Fruit fly (Drosophila melanogaster) whole organism, embryonic: ENCODE measurements around the gene Trf5.

Experiments
- Bteb2 ChIP-seq: fragments of 200-800 bp; sonication (Bioruptor generic); optimal IDR thresholded peaks from 2 replicates; lab custom pipeline; 2016; ENCODE audit warnings: missing biosample characterization, missing genetic modification characterization
- CG1024 ChIP-seq: fragments of 200-800 bp; sonication (Bioruptor generic); IDR thresholded peaks from 2 replicates; pipeline ENCODE4 v1.3.6; 2022; ENCODE audit warnings: missing biosample characterization, missing genetic modification characterization
- CG10543 ChIP-seq: fragments of 200-800 bp; sonication (Bioruptor generic); optimal IDR thresholded peaks from 3 replicates; lab custom pipeline; 2017; ENCODE audit warnings: missing biosample characterization, mild to moderate bottlenecking, missing genetic modification characterization, moderate library complexity
- CG11398 ChIP-seq: fragments of 200-800 bp; sonication (Bioruptor generic); optimal IDR thresholded peaks from 2 replicates; lab custom pipeline; 2016; ENCODE audit warnings: missing biosample characterization, missing genetic modification characterization
- CG12219 ChIP-seq: fragments of 200-800 bp; sonication (Bioruptor generic); optimal IDR thresholded peaks from 3 replicates; lab custom pipeline; 2018; ENCODE audit warnings: missing biosample characterization, mild to moderate bottlenecking, missing genetic modification characterization
- CG14050 ChIP-seq: fragments of 200-800 bp; sonication (Bioruptor generic); IDR thresholded peaks from 3 replicates; pipeline ENCODE4 v1.3.6; 2022; ENCODE audit warnings: missing biosample characterization, missing genetic modification characterization
- CG15269 ChIP-seq: fragments of 200-800 bp; sonication (Bioruptor generic); optimal IDR thresholded peaks from 2 replicates; lab custom pipeline; 2018; ENCODE audit warnings: missing biosample characterization, mild to moderate bottlenecking, missing genetic modification characterization, moderate library complexity
- CG1529 ChIP-seq: fragments of 200-800 bp; sonication (Bioruptor generic); optimal IDR thresholded peaks from 3 replicates; lab custom pipeline; 2018; ENCODE audit warnings: missing biosample characterization, missing genetic modification characterization
- CG15514 ChIP-seq: fragments of 200-800 bp; sonication (Bioruptor generic); optimal IDR thresholded peaks from 3 replicates; lab custom pipeline; 2017; ENCODE audit warnings: missing biosample characterization, missing genetic modification characterization, mild to moderate bottlenecking, moderate library complexity, missing genetic modification reagents
- CG17612 ChIP-seq: fragments of 200-800 bp; sonication (Bioruptor generic); IDR thresholded peaks from 2 replicates; pipeline ENCODE4 v1.3.6; 2022; ENCODE audit warnings: missing biosample characterization, missing genetic modification characterization
- CG30020 ChIP-seq: fragments of 200-800 bp; optimal IDR thresholded peaks from 2 replicates; lab custom pipeline; 2019; ENCODE audit warnings: missing biosample characterization, mild to moderate bottlenecking, missing genetic modification characterization, moderate library complexity
- CG30431 ChIP-seq: fragments of 200-800 bp; sonication (Bioruptor generic); optimal IDR thresholded peaks from 2 replicates; lab custom pipeline; 2017; ENCODE audit warnings: missing biosample characterization, missing genetic modification characterization
- CG31388 ChIP-seq: fragments of 200-800 bp; sonication (Bioruptor generic); optimal IDR thresholded peaks from 2 replicates; lab custom pipeline; 2016; ENCODE audit warnings: missing biosample characterization, missing genetic modification characterization
- CG4360 ChIP-seq: fragments of 200-800 bp; sonication (Bioruptor generic); IDR thresholded peaks from 2 replicates; pipeline ENCODE4 v1.3.6; 2022; ENCODE audit warnings: missing biosample characterization, missing genetic modification characterization
- CG4854 ChIP-seq: fragments of 200-800 bp; sonication (Bioruptor generic); optimal IDR thresholded peaks from 2 replicates; lab custom pipeline; 2016; ENCODE audit warnings: missing biosample characterization, missing genetic modification characterization, inconsistent platforms
- CG5245 ChIP-seq: fragments of 200-800 bp; sonication (Bioruptor generic); optimal IDR thresholded peaks from 3 replicates; lab custom pipeline; 2016; ENCODE audit warnings: missing biosample characterization, missing genetic modification characterization
- CG6654 ChIP-seq: fragments of 200-800 bp; sonication (Bioruptor generic); optimal IDR thresholded peaks from 2 replicates; lab custom pipeline; 2017; ENCODE audit warnings: missing biosample characterization, mild to moderate bottlenecking, missing genetic modification characterization
- CG6689 ChIP-seq: fragments of 200-800 bp; sonication (Bioruptor generic); IDR thresholded peaks from 2 replicates; pipeline ENCODE4 v1.3.6; 2022; ENCODE audit warnings: missing biosample characterization, missing genetic modification characterization
- CG6765 ChIP-seq: fragments of 200-800 bp; sonication (Bioruptor generic); optimal IDR thresholded peaks from 3 replicates; lab custom pipeline; 2017; ENCODE audit warnings: missing biosample characterization, mild to moderate bottlenecking, missing genetic modification characterization
- CG8944 ChIP-seq: fragments of 200-800 bp; sonication (Bioruptor generic); optimal IDR thresholded peaks from 3 replicates; lab custom pipeline; 2016; ENCODE audit warnings: missing biosample characterization, missing genetic modification characterization
- CG9817 ChIP-seq: fragments of 200-800 bp; sonication (Bioruptor generic); optimal IDR thresholded peaks from 2 replicates; lab custom pipeline; 2018; ENCODE audit warnings: missing biosample characterization, mild to moderate bottlenecking, missing genetic modification characterization, moderate library complexity
- D19A ChIP-seq: fragments of 200-800 bp; optimal IDR thresholded peaks from 3 replicates; lab custom pipeline; 2019; ENCODE audit warnings: missing biosample characterization, mild to moderate bottlenecking, missing genetic modification characterization, moderate library complexity
- E2f2 ChIP-seq: fragments of 200-800 bp; sonication (Bioruptor generic); IDR thresholded peaks from 2 replicates; pipeline ENCODE4 v1.3.6; 2022; ENCODE audit warnings: missing biosample characterization, missing genetic modification characterization
- HLH3B ChIP-seq: fragments of 200-800 bp; sonication (Bioruptor generic); IDR thresholded peaks from 2 replicates; pipeline ENCODE4 v1.3.6; 2022; ENCODE audit warnings: missing biosample characterization, missing genetic modification characterization
- HLH54F ChIP-seq: fragments of 200-800 bp; sonication (Bioruptor generic); optimal IDR thresholded peaks from 3 replicates; lab custom pipeline; 2016; ENCODE audit warnings: missing biosample characterization, missing genetic modification characterization
- Kr ChIP-seq: fragments of 200-800 bp; sonication (Bioruptor generic); optimal IDR thresholded peaks from 2 replicates; lab custom pipeline; 2017; ENCODE audit warnings: missing biosample characterization, mild to moderate bottlenecking, missing genetic modification characterization
- Ptx1 ChIP-seq: fragments of 200-800 bp; sonication (Bioruptor generic); IDR thresholded peaks from 2 replicates; pipeline ENCODE4 v1.3.6; 2022; ENCODE audit warnings: missing biosample characterization, missing genetic modification characterization
- TFAM ChIP-seq: fragments of 200-800 bp; sonication (Bioruptor generic); optimal IDR thresholded peaks from 2 replicates; lab custom pipeline; 2017; ENCODE audit warnings: missing biosample characterization, missing genetic modification characterization, inconsistent platforms
- Vsx1 ChIP-seq: fragments of 200-800 bp; sonication (Bioruptor generic); optimal IDR thresholded peaks from 2 replicates; lab custom pipeline; 2017; ENCODE audit warnings: missing biosample characterization, mild to moderate bottlenecking, missing genetic modification characterization, missing genetic modification reagents
- bsh ChIP-seq, 2 experiments: fragments of 200-800 bp; sonication (Bioruptor generic); optimal IDR thresholded peaks; 2 replicates each; lab custom pipeline; 2017 to 2018; ENCODE audit warnings: mild to moderate bottlenecking in 2 of 2, missing biosample characterization in 2 of 2, missing genetic modification characterization in 2 of 2, moderate library complexity in 1 of 2
- chinmo ChIP-seq: fragments of 200-800 bp; sonication (Bioruptor generic); IDR thresholded peaks from 4 replicates; pipeline ENCODE4 v1.3.6; 2022; ENCODE audit warnings: missing biosample characterization, missing genetic modification characterization; ENCODE audit not compliant: partially characterized antibody
- ci ChIP-seq: fragments of 200-800 bp; sonication (Bioruptor generic); IDR thresholded peaks from 3 replicates; pipeline ENCODE4 v1.3.6; 2022; ENCODE audit warnings: missing biosample characterization, missing genetic modification characterization
- danr ChIP-seq: fragments of 200-800 bp; sonication (Bioruptor generic); IDR thresholded peaks from 2 replicates; pipeline ENCODE4 v1.3.6; 2022; ENCODE audit warnings: missing biosample characterization, missing genetic modification characterization
- dpn ChIP-seq, 2 experiments: fragments of 200-800 bp; sonication (Bioruptor generic); optimal IDR thresholded peaks; 3 replicates each; lab custom pipeline; 2016; ENCODE audit warnings: missing biosample characterization in 2 of 2, missing genetic modification characterization in 2 of 2
- dysf ChIP-seq: fragments of 200-800 bp; sonication (Bioruptor generic); IDR thresholded peaks from 3 replicates; pipeline ENCODE4 v1.3.6; 2022; ENCODE audit warnings: missing biosample characterization, missing genetic modification characterization
- fd64A ChIP-seq: fragments of 200-800 bp; sonication (Bioruptor generic); optimal IDR thresholded peaks from 3 replicates; lab custom pipeline; 2018; ENCODE audit warnings: missing biosample characterization, mild to moderate bottlenecking, missing genetic modification characterization
- fru ChIP-seq: fragments of >200 bp; optimal IDR thresholded peaks from 2 replicates; lab custom pipeline; 2017
- gcm2 ChIP-seq: fragments of 200-800 bp; sonication (Bioruptor generic); optimal IDR thresholded peaks from 2 replicates; lab custom pipeline; 2016; ENCODE audit warnings: missing biosample characterization, missing genetic modification characterization
- gem ChIP-seq: fragments of 200-800 bp; sonication (Bioruptor generic); optimal IDR thresholded peaks from 2 replicates; lab custom pipeline; 2019; ENCODE audit warnings: missing biosample characterization, mild to moderate bottlenecking, missing genetic modification characterization, moderate library complexity
- gsb ChIP-seq: fragments of 200-800 bp; sonication (Bioruptor generic); IDR thresholded peaks from 2 replicates; pipeline ENCODE4 v1.3.6; 2022; ENCODE audit warnings: missing biosample characterization, missing genetic modification characterization
- jigr1 ChIP-seq: fragments of 200-800 bp; sonication (Bioruptor generic); IDR thresholded peaks from 3 replicates; pipeline ENCODE4 v1.3.6; 2022; ENCODE audit warnings: missing biosample characterization, missing genetic modification characterization
- lola ChIP-seq, 3 experiments: fragments of >200 bp in 2 of 3; fragments of 200-800 bp in 1 of 3; sonication (Bioruptor generic) in 1 of 3; optimal IDR thresholded peaks; 2 replicates each; lab custom pipeline; 2017 to 2019; ENCODE audit warnings: missing biosample characterization in 3 of 3, missing genetic modification characterization in 3 of 3, mild to moderate bottlenecking in 1 of 3, moderate library complexity in 1 of 3
- mirr ChIP-seq: fragments of 200-800 bp; sonication (Bioruptor generic); optimal IDR thresholded peaks from 3 replicates; lab custom pipeline; 2018; ENCODE audit warnings: missing biosample characterization, mild to moderate bottlenecking, missing genetic modification characterization
- pho ChIP-seq: fragments of 200-800 bp; sonication (Bioruptor generic); optimal IDR thresholded peaks from 2 replicates; lab custom pipeline; 2016; ENCODE audit warnings: missing biosample characterization, missing genetic modification characterization
- prd ChIP-seq, 3 experiments: fragments of >200 bp in 2 of 3; fragments of 200-800 bp in 1 of 3; sonication (Bioruptor generic) in 1 of 3; optimal IDR thresholded peaks in 2 of 3; IDR thresholded peaks in 1 of 3; 2 replicates in 2 of 3; 3 replicates in 1 of 3; pipeline versions ENCODE4 v1.3.6 to Lab custom; 2017 to 2022; ENCODE audit warnings: missing biosample characterization in 1 of 3, missing genetic modification characterization in 1 of 3
- shn ChIP-seq: fragments of 200-800 bp; sonication (Bioruptor generic); optimal IDR thresholded peaks from 3 replicates; lab custom pipeline; 2016; ENCODE audit warnings: missing biosample characterization, missing genetic modification characterization
- sisA ChIP-seq: fragments of 200-800 bp; sonication (Bioruptor generic); IDR thresholded peaks from 2 replicates; pipeline ENCODE4 v1.3.6; 2022; ENCODE audit warnings: missing biosample characterization, missing genetic modification characterization
- sqz ChIP-seq: fragments of 200-800 bp; sonication (Bioruptor generic); optimal IDR thresholded peaks from 3 replicates; lab custom pipeline; 2018; ENCODE audit warnings: missing biosample characterization, mild to moderate bottlenecking, missing genetic modification characterization
- sug ChIP-seq: fragments of 200-800 bp; optimal IDR thresholded peaks from 2 replicates; lab custom pipeline; 2019; ENCODE audit warnings: missing biosample characterization, mild to moderate bottlenecking, missing genetic modification characterization, moderate library complexity
- wor ChIP-seq: fragments of 200-800 bp; sonication (Bioruptor generic); IDR thresholded peaks from 2 replicates; pipeline ENCODE4 v1.3.6; 2022; ENCODE audit warnings: missing biosample characterization, missing genetic modification characterization
- zf30C ChIP-seq: fragments of 200-800 bp; sonication (Bioruptor generic); optimal IDR thresholded peaks from 3 replicates; lab custom pipeline; 2018; ENCODE audit warnings: missing biosample characterization, mild to moderate bottlenecking, missing genetic modification characterization

Trf5 gene

dm6 chr2L:2720368-2720767 lies 24.1 kb upstream of the Trf5 start (continued):
- TF ChIP-seq fd64A (GFP tag; lab: Kevin White, UChicago) (no peak), mirr (GFP tag; lab: Kevin White, UChicago) (no peak), zf30C (GFP tag; lab: Kevin White, UChicago) (no peak), Kr (GFP tag; lab: Kevin White, UChicago) (no peak), lola (GFP tag; optimal IDR thresholded peaks at IDR 0.05; lab: Kevin White, UChicago) (no peak), shn (GFP tag; lab: Kevin White, UChicago) (no peak), bsh (GFP tag; optimal IDR thresholded peaks at IDR 0.05; lab: Kevin White, UChicago) (no peak), HLH54F (GFP tag; lab: Kevin White, UChicago) (peak; percentile 9), Bteb2 (GFP tag; lab: Kevin White, UChicago) (no peak), gcm2 (GFP tag; lab: Kevin White, UChicago) (no peak), CG14050 (GFP tag; lab: Robert Waterston, UW) (no peak), sqz (no peak), gsb (GFP tag; lab: Robert Waterston, UW) (no peak), CG9817 (tag; lab: Kevin White, UChicago) (peak; percentile 27), CG30431 (GFP tag; lab: Kevin White, UChicago) (no peak), danr (GFP tag; lab: Robert Waterston, UW) (no peak), pho (no peak), CG15514 (peak; percentile 10), D19A (tag; lab: Kevin White, UChicago) (no peak), HLH3B (GFP tag; lab: Robert Waterston, UW) (0 out of 2 replicates have a peak, but pooled peaks have one; percentile 5), jigr1 (GFP tag; lab: Robert Waterston, UW) (no peak), chinmo (no peak), wor (GFP tag; lab: Robert Waterston, UW) (no peak), gem (tag; lab: Kevin White, UChicago) (peak; percentile 52), sug (tag; lab: Kevin White, UChicago) (no peak), CG6689 (GFP tag; lab: Robert Waterston, UW) (peak; percentile 47; the same call in 1 of the 2 replicates), CG12219 (GFP tag; lab: Kevin White, UChicago) (no peak), CG4360 (GFP tag; lab: Robert Waterston, UW) (no peak), Vsx1 (no peak), fru (no peak), CG30020 (tag; lab: Kevin White, UChicago) (no peak), sisA (GFP tag; lab: Robert Waterston, UW) (peak; percentile 39; the same call in 1 of the 2 replicates), CG5245 (no peak), CG10543 (GFP tag; lab: Kevin White, UChicago) (no peak), CG11398 (GFP tag; lab: Kevin White, UChicago) (no peak), dysf (no peak; the same call in 2 of the 3 replicates), CG1529 (GFP tag; lab: Kevin White, UChicago) (no peak), CG15269 (tag; lab: Kevin White, UChicago) (peak; percentile 42), Ptx1 (GFP tag; lab: Robert Waterston, UW) (peak; percentile 41), ci (GFP tag; lab: Robert Waterston, UW) (peak; percentile 39; the same call in 1 of the 3 replicates), E2f2 (0 out of 2 replicates have a peak, but pooled peaks have one; percentile 9), TFAM (GFP tag; lab: Kevin White, UChicago) (no peak), CG17612 (GFP tag; lab: Robert Waterston, UW) (no peak), CG6654 (GFP tag; lab: Kevin White, UChicago) (no peak), CG4854 (GFP tag; lab: Kevin White, UChicago) (no peak), prd (optimal IDR thresholded peaks at IDR 0.05; lab: Kevin White, UChicago) (no peak), prd (GFP tag; IDR thresholded peaks at IDR 0.05; lab: Robert Waterston, UW) (peak; percentile 26; the same call in 1 of the 3 replicates), CG31388 (GFP tag; lab: Kevin White, UChicago) (no peak), dpn (GFP tag; optimal IDR thresholded peaks at IDR 0.05; lab: Kevin White, UChicago) (peak in 1 of 2 experiments; percentile 12), CG1024 (GFP tag; lab: Robert Waterston, UW) (no peak), CG8944 (GFP tag; lab: Kevin White, UChicago) (peak; percentile 14), CG6765 (no peak)
